Worm (Caenorhabditis elegans): Measurements from ENCODE around the gene citk-2.

- TF ChIP-seq unc-62 (GFP tag; optimal IDR thresholded peaks at IDR 0.05) (no peak), egl-27 (tag; optimal IDR thresholded peaks at IDR 0.05) (no peak), ama-1 (optimal IDR thresholded peaks at IDR 0.05) (no peak), pqm-1 (tag; optimal IDR thresholded peaks at IDR 0.05) (peak; percentile 20), nhr-237 (tag; optimal IDR thresholded peaks at IDR 0.05) (no peak), efl-1 (optimal IDR thresholded peaks at IDR 0.05) (no peak), efl-1 (GFP tag; optimal IDR thresholded peaks at IDR 0.05 in 1 of 2) (peak in 1 of 2 experiments; percentile 89), ztf-4 (tag; optimal IDR thresholded peaks at IDR 0.05) (no peak), unc-130 (tag; optimal IDR thresholded peaks at IDR 0.05) (no peak), fos-1 (tag; optimal IDR thresholded peaks at IDR 0.05) (no peak), ztf-11 (tag; optimal IDR thresholded peaks at IDR 0.05) (no peak), nhr-77 (tag; optimal IDR thresholded peaks at IDR 0.05) (no peak), mdl-1 (tag; optimal IDR thresholded peaks at IDR 0.05) (peak in 1 of 2 experiments; percentile 23), efl-3 (GFP tag; optimal IDR thresholded peaks at IDR 0.05) (no peak), ets-5 (GFP tag; IDR thresholded peaks at IDR 0.05) (no peak)
Observed at ce11 chrII:5019389-5020108, 20.2 kb downstream of the citk-2 start.
